Worm (Caenorhabditis elegans) whole organism, L1 larva: ENCODE measurements around the gene F20C5.11.

Source experiments
- fos-1 ChIP-seq: fragments of 150-350 bp; optimal IDR thresholded peaks from 2 replicates; lab custom pipeline; 2014; ENCODE audit warnings: missing biosample characterization, missing genetic modification characterization
- nhr-237 ChIP-seq: fragments of 150-350 bp; optimal IDR thresholded peaks from 2 replicates; lab custom pipeline; 2014; ENCODE audit warnings: missing biosample characterization, missing genetic modification characterization
- nhr-76 ChIP-seq: sonication (generic microtip); optimal IDR thresholded peaks from 2 replicates; lab custom pipeline; 2017; ENCODE audit warnings: missing biosample characterization, missing genetic modification characterization
- pag-3 ChIP-seq: sonication (generic microtip); optimal IDR thresholded peaks from 2 replicates; lab custom pipeline; 2017; ENCODE audit warnings: missing genetic modification characterization, mild to moderate bottlenecking, missing compliant biosample characterization, antibody characterized with exemption, borderline replicate concordance; ENCODE audit not compliant: insufficient read depth
- snpc-4 ChIP-seq: fragments of 150-350 bp; optimal IDR thresholded peaks from 2 replicates; lab custom pipeline; 2014; ENCODE audit warnings: missing biosample characterization, missing genetic modification characterization
- sup-37 ChIP-seq: fragments of 200-800 bp; sonication (Bioruptor generic); optimal IDR thresholded peaks from 2 replicates; lab custom pipeline; 2018; ENCODE audit warnings: mild to moderate bottlenecking, missing genetic modification characterization, missing compliant biosample characterization
- unc-62 ChIP-seq: fragments of 150-350 bp; optimal IDR thresholded peaks from 2 replicates; lab custom pipeline; 2014; ENCODE audit warnings: missing biosample characterization, missing genetic modification reagents, missing genetic modification characterization
- zag-1 ChIP-seq: fragments of 150-350 bp; optimal IDR thresholded peaks from 2 replicates; lab custom pipeline; 2014; ENCODE audit warnings: missing biosample characterization, missing genetic modification characterization
- zip-4 ChIP-seq: fragments of 200-800 bp; sonication (Bioruptor generic); optimal IDR thresholded peaks from 2 replicates; lab custom pipeline; 2018; ENCODE audit warnings: mild to moderate bottlenecking, missing genetic modification characterization, moderate library complexity, missing compliant biosample characterization
- ztf-11 ChIP-seq, 2 experiments: sonication (generic microtip); optimal IDR thresholded peaks; 2 replicates each; lab custom pipeline; 2016 to 2017; ENCODE audit warnings: missing genetic modification characterization in 2 of 2, missing biosample characterization in 1 of 2, missing compliant biosample characterization in 1 of 2

- no peak for TF ChIP-seq unc-62
- TF ChIP-seq nhr-76 = no peak
- no peak for TF ChIP-seq sup-37
- TF ChIP-seq snpc-4 = no peak
- TF ChIP-seq ztf-11 (tag; optimal IDR thresholded peaks at IDR 0.05; lab: Kevin White, UChicago) = no peak
- TF ChIP-seq fos-1 = no peak
- TF ChIP-seq nhr-237 (tag; lab: Kevin White, UChicago) = no peak
- TF ChIP-seq pag-3 (tag; lab: Kevin White, UChicago) = no peak
- TF ChIP-seq zag-1 (tag; lab: Kevin White, UChicago) = no peak
- TF ChIP-seq zip-4 (GFP tag; lab: Kevin White, UChicago) = no peak
Measured at ce11 chrIV:8754146-8754545, 7.7 kb downstream of the F20C5.11 start.
